Fruit fly (Drosophila melanogaster): ENCODE data around the gene mtd.

The mtd gene

DNA sequence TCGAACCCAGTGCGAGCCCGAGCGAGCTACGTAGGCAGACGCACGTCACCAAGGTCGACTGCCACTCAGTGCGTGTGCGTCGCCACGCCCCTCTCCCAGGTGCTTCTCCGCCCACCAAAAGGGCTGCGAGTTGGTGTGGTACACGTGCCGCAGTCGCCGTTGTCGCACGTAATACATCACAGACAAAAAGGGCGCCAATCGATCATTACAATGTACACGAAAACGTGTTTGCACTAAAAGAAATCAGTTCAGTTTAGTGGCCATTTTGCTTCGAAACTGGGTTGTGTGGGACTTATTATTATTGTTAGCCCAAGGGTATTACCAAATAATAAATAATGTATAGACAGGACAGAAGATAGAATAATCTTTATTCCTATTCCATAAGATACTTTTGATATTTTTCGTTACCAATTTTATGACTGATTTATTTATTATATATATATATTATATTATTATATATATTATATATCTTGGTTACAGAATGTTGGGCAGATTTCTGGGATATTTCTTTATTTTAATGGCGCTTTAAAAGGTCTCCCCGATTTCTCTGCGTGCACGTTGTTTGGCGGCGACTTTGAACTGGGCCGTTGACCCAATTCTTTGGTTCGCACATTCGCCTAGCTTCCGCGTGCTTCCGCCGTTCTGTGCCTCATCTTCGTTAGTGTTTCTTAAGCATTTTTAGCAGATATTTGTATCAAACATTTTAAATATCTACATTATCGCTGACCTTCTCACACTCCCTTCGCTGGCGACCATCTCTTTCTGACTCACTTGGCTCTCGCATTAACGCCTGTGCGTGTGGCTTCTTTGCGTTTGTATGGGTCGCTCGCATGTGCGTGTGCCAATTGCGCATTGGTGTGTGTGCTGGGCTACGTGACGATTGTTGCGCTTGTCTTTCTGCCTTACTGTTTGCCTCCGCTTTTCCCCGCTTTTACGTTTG, 86.7 kb downstream of the mtd start (continued):
- TF ChIP-seq ind (GFP tag; optimal IDR thresholded peaks at IDR 0.05), result peak; percentile 83
- peak; percentile 94 for TF ChIP-seq CG7839 (tag; optimal IDR thresholded peaks at IDR 0.05)
- TF ChIP-seq pros (GFP tag; optimal IDR thresholded peaks at IDR 0.05), result peak; percentile 36
- peak; percentile 72 for TF ChIP-seq ac (GFP tag; optimal IDR thresholded peaks at IDR 0.05)
- TF ChIP-seq CG1647 (GFP tag; optimal IDR thresholded peaks at IDR 0.05), result no peak
- TF ChIP-seq CG11723 (GFP tag; optimal IDR thresholded peaks at IDR 0.05), result peak; percentile 63
- TF ChIP-seq eve (GFP tag; optimal IDR thresholded peaks at IDR 0.05), result no peak
- TF ChIP-seq zen (tag; optimal IDR thresholded peaks at IDR 0.05), result peak; percentile 73
- peak; percentile 92 for TF ChIP-seq CG18619 (GFP tag; optimal IDR thresholded peaks at IDR 0.05)
- TF ChIP-seq schlank (tag; optimal IDR thresholded peaks at IDR 0.05), result peak; percentile 23
- TF ChIP-seq CG31388 (GFP tag; optimal IDR thresholded peaks at IDR 0.05), result no peak
- TF ChIP-seq dati (GFP tag; IDR thresholded peaks at IDR 0.05), result peak; percentile 27; the same call in 1 of the 2 replicates
- TF ChIP-seq CG11456 (GFP tag; IDR thresholded peaks at IDR 0.05), result peak; percentile 84; the same call in 2 of the 3 replicates
- TF ChIP-seq CG14014 (GFP tag; IDR thresholded peaks at IDR 0.05), result peak; percentile 79
- TF ChIP-seq H15 (GFP tag; IDR thresholded peaks at IDR 0.05), result peak; percentile 53; the same call in 1 of the 3 replicates
- peak; percentile 83 for TF ChIP-seq Ptx1 (GFP tag; IDR thresholded peaks at IDR 0.05)
- TF ChIP-seq zfh2 (GFP tag; optimal IDR thresholded peaks at IDR 0.05), result peak; percentile 8
- TF ChIP-seq Med (GFP tag), result peak; percentile 78
- peak; percentile 89 for TF ChIP-seq Hmr (GFP tag; optimal IDR thresholded peaks at IDR 0.05)
- peak; percentile 81 for TF ChIP-seq CG6765 (GFP tag; optimal IDR thresholded peaks at IDR 0.05)
- TF ChIP-seq Dref (GFP tag; IDR thresholded peaks at IDR 0.05), result no peak
- TF ChIP-seq CG7556 (GFP tag; optimal IDR thresholded peaks at IDR 0.05), result peak; percentile 92
- TF ChIP-seq pfk (GFP tag; optimal IDR thresholded peaks at IDR 0.05), result no peak
- TF ChIP-seq jigr1 (GFP tag; IDR thresholded peaks at IDR 0.05), result no peak
- TF ChIP-seq CG18011 (GFP tag; optimal IDR thresholded peaks at IDR 0.05), result peak; percentile 58
- TF ChIP-seq eyg (GFP tag; optimal IDR thresholded peaks at IDR 0.05), result no peak
- peak; percentile 61 for TF ChIP-seq CG31224 (GFP tag; IDR thresholded peaks at IDR 0.05)
- TF ChIP-seq p53 (GFP tag; optimal IDR thresholded peaks at IDR 0.05), result no peak
- peak; percentile 50 for TF ChIP-seq CG16815 (GFP tag; optimal IDR thresholded peaks at IDR 0.05)
- TF ChIP-seq trh (GFP tag; optimal IDR thresholded peaks at IDR 0.05), result peak; percentile 20
- TF ChIP-seq Deaf1 (tag; optimal IDR thresholded peaks at IDR 0.05), result peak; percentile 45
- TF ChIP-seq Kr (GFP tag; optimal IDR thresholded peaks at IDR 0.05), result peak; percentile 37
- peak; percentile 15; the same call in 1 of the 2 replicates for TF ChIP-seq Nf-YA (GFP tag; IDR thresholded peaks at IDR 0.05)
- TF ChIP-seq CG15479 (GFP tag; optimal IDR thresholded peaks at IDR 0.05), result peak; percentile 74
- peak; percentile 73 for TF ChIP-seq CG2875 (GFP tag; optimal IDR thresholded peaks at IDR 0.05)
- no peak for TF ChIP-seq CG8765 (GFP tag; IDR thresholded peaks at IDR 0.05)
- peak; percentile 43; the same call in 1 of the 3 replicates for TF ChIP-seq Optix (GFP tag; IDR thresholded peaks at IDR 0.05)
- TF ChIP-seq CG10267 (tag; optimal IDR thresholded peaks at IDR 0.05), result peak; percentile 83
- TF ChIP-seq MESR4 (GFP tag; optimal IDR thresholded peaks at IDR 0.05), result no peak
- TF ChIP-seq CG6689 (GFP tag; IDR thresholded peaks at IDR 0.05), result peak; percentile 85
- peak; percentile 67; the same call in 1 of the 2 replicates for TF ChIP-seq sisA (GFP tag; IDR thresholded peaks at IDR 0.05)
- TF ChIP-seq grn (GFP tag; optimal IDR thresholded peaks at IDR 0.05), result no peak
- TF ChIP-seq fd64A (GFP tag; optimal IDR thresholded peaks at IDR 0.05), result no peak
- no peak; the same call in 1 of the 2 replicates for TF ChIP-seq CG5953 (GFP tag; IDR thresholded peaks at IDR 0.05)
- peak; percentile 41 for TF ChIP-seq jing (GFP tag; optimal IDR thresholded peaks at IDR 0.05)
- TF ChIP-seq amos (GFP tag; IDR thresholded peaks at IDR 0.05; ENCODE audit: partially characterized antibody), result no peak
- TF ChIP-seq lov (optimal IDR thresholded peaks at IDR 0.05), result no peak
- no peak for TF ChIP-seq lov (GFP tag; IDR thresholded peaks at IDR 0.05)
- TF ChIP-seq CG9817 (tag; optimal IDR thresholded peaks at IDR 0.05), result peak; percentile 85

Data from whole organism, embryonic.